Fruit fly (Drosophila melanogaster) whole organism, prepupa: Measurements from ENCODE around the gene sing.
A peak's percentile ranks its signal among the peaks of the same experiment; 100 is the strongest.

Experiments used
- CG10631 ChIP-seq: fragments of 200-800 bp; sonication (Bioruptor generic); optimal IDR thresholded peaks from 2 replicates; lab custom pipeline; 2016; ENCODE audit warnings: missing biosample characterization, missing genetic modification characterization
- CG11902 ChIP-seq: fragments of 200-800 bp; sonication (Bioruptor generic); optimal IDR thresholded peaks from 3 replicates; lab custom pipeline; 2016; ENCODE audit warnings: missing biosample characterization, missing genetic modification characterization
- CG15336 ChIP-seq: fragments of 200-800 bp; sonication (Bioruptor generic); IDR thresholded peaks from 2 replicates; pipeline ENCODE4 v1.3.6; 2022; ENCODE audit warnings: missing biosample characterization, missing genetic modification characterization
- CG1621 ChIP-seq: fragments of 200-800 bp; sonication (Bioruptor generic); optimal IDR thresholded peaks from 3 replicates; lab custom pipeline; 2018; ENCODE audit warnings: missing biosample characterization, mild to moderate bottlenecking, missing genetic modification characterization
- CG16779 ChIP-seq: fragments of 200-800 bp; sonication (Bioruptor generic); optimal IDR thresholded peaks from 3 replicates; lab custom pipeline; 2017; ENCODE audit warnings: missing biosample characterization, mild to moderate bottlenecking, missing genetic modification characterization
- CG32006 ChIP-seq: fragments of 200-800 bp; sonication (Bioruptor generic); optimal IDR thresholded peaks from 3 replicates; lab custom pipeline; 2017; ENCODE audit warnings: missing biosample characterization, mild to moderate bottlenecking, missing genetic modification characterization
- CG34406 ChIP-seq: fragments of 200-800 bp; sonication (Bioruptor generic); optimal IDR thresholded peaks from 3 replicates; lab custom pipeline; 2016; ENCODE audit warnings: missing biosample characterization, missing genetic modification characterization
- CG3919 ChIP-seq: fragments of 200-800 bp; sonication (Bioruptor generic); optimal IDR thresholded peaks from 3 replicates; lab custom pipeline; 2016; ENCODE audit warnings: missing biosample characterization, missing genetic modification characterization
- CG4318 ChIP-seq: fragments of 200-800 bp; sonication (Bioruptor generic); optimal IDR thresholded peaks from 3 replicates; lab custom pipeline; 2017; ENCODE audit warnings: missing biosample characterization, mild to moderate bottlenecking, missing genetic modification characterization
- CG6808 ChIP-seq: fragments of 200-800 bp; sonication (Bioruptor generic); optimal IDR thresholded peaks from 3 replicates; lab custom pipeline; 2017; ENCODE audit warnings: missing biosample characterization, missing genetic modification characterization, mild to moderate bottlenecking, moderate library complexity, missing genetic modification reagents
- CG6854 ChIP-seq: fragments of 200-800 bp; sonication (Bioruptor generic); optimal IDR thresholded peaks from 2 replicates; lab custom pipeline; 2017; ENCODE audit warnings: missing biosample characterization, mild to moderate bottlenecking, missing genetic modification characterization
- CG7368 ChIP-seq: fragments of 200-800 bp; sonication (Bioruptor generic); optimal IDR thresholded peaks from 3 replicates; lab custom pipeline; 2016; ENCODE audit warnings: missing biosample characterization, missing genetic modification characterization
- CG8119 ChIP-seq: fragments of 200-800 bp; sonication (Bioruptor generic); IDR thresholded peaks from 3 replicates; pipeline ENCODE4 v1.3.6; 2022; ENCODE audit warnings: missing biosample characterization, missing genetic modification characterization
- CG8319 ChIP-seq: fragments of 200-800 bp; sonication (Bioruptor generic); optimal IDR thresholded peaks from 3 replicates; lab custom pipeline; 2016; ENCODE audit warnings: missing biosample characterization, missing genetic modification characterization
- CG8632 ChIP-seq: fragments of 200-800 bp; sonication (Bioruptor generic); optimal IDR thresholded peaks from 3 replicates; lab custom pipeline; 2016; ENCODE audit warnings: missing biosample characterization, missing genetic modification characterization
- Eip75B ChIP-seq: fragments of 200-800 bp; sonication (Bioruptor generic); optimal IDR thresholded peaks from 3 replicates; lab custom pipeline; 2016; ENCODE audit warnings: missing biosample characterization, missing genetic modification characterization
- Eip78C ChIP-seq: fragments of 200-800 bp; sonication (Bioruptor generic); peaks from one replicate; lab custom pipeline; 2016; ENCODE audit warnings: missing biosample characterization, missing genetic modification characterization
- Ets96B ChIP-seq: fragments of 200-800 bp; optimal IDR thresholded peaks from 2 replicates; lab custom pipeline; 2019; ENCODE audit warnings: missing biosample characterization, mild to moderate bottlenecking, missing genetic modification characterization, moderate library complexity
- Hr38 ChIP-seq: sonication (Bioruptor generic); optimal IDR thresholded peaks from 2 replicates; lab custom pipeline; 2016; ENCODE audit warnings: missing biosample characterization, missing genetic modification characterization
- Hr39 ChIP-seq: fragments of 200-800 bp; sonication (Bioruptor generic); optimal IDR thresholded peaks from 2 replicates; lab custom pipeline; 2016; ENCODE audit warnings: missing biosample characterization, missing genetic modification characterization
- Lpt ChIP-seq: fragments of 200-800 bp; sonication (Bioruptor generic); optimal IDR thresholded peaks from 3 replicates; lab custom pipeline; 2016; ENCODE audit warnings: missing biosample characterization, missing genetic modification characterization
- OdsH ChIP-seq: fragments of 200-800 bp; sonication (Bioruptor generic); optimal IDR thresholded peaks from 3 replicates; lab custom pipeline; 2016; ENCODE audit warnings: missing biosample characterization, missing genetic modification characterization
- Sox14 ChIP-seq: fragments of 200-800 bp; sonication (Bioruptor generic); optimal IDR thresholded peaks from 3 replicates; lab custom pipeline; 2016; ENCODE audit warnings: missing biosample characterization, missing genetic modification characterization
- achi ChIP-seq: fragments of 200-800 bp; sonication (Bioruptor generic); optimal IDR thresholded peaks from 3 replicates; lab custom pipeline; 2016; ENCODE audit warnings: missing biosample characterization, missing genetic modification characterization
- dac ChIP-seq: fragments of 200-800 bp; sonication (Bioruptor generic); optimal IDR thresholded peaks from 2 replicates; lab custom pipeline; 2017; ENCODE audit warnings: missing biosample characterization, mild to moderate bottlenecking, missing genetic modification characterization
- dsx ChIP-seq: fragments of 200-800 bp; optimal IDR thresholded peaks from 3 replicates; lab custom pipeline; 2019; ENCODE audit warnings: missing biosample characterization, mild to moderate bottlenecking, missing genetic modification characterization, moderate library complexity; ENCODE audit not compliant: poor library complexity, severe bottlenecking
- fkh ChIP-seq: fragments of 200-800 bp; sonication (Bioruptor generic); optimal IDR thresholded peaks from 3 replicates; lab custom pipeline; 2017; ENCODE audit warnings: missing biosample characterization, mild to moderate bottlenecking, missing genetic modification characterization, moderate library complexity
- lz ChIP-seq: fragments of 200-800 bp; sonication (Bioruptor generic); optimal IDR thresholded peaks from 3 replicates; lab custom pipeline; 2016; ENCODE audit warnings: missing biosample characterization, missing genetic modification characterization
- net ChIP-seq: fragments of 200-800 bp; sonication (Bioruptor generic); optimal IDR thresholded peaks from 3 replicates; lab custom pipeline; 2016; ENCODE audit warnings: missing biosample characterization, missing genetic modification characterization
- pdm3 ChIP-seq: fragments of 200-800 bp; sonication (Bioruptor generic); optimal IDR thresholded peaks from 3 replicates; lab custom pipeline; 2016; ENCODE audit warnings: missing biosample characterization, missing genetic modification characterization
- ss ChIP-seq, 2 experiments: fragments of 200-800 bp; sonication (Bioruptor generic); optimal IDR thresholded peaks; 2 replicates in 1 of 2; 3 replicates in 1 of 2; lab custom pipeline; 2017 to 2018; ENCODE audit warnings: mild to moderate bottlenecking in 2 of 2, missing biosample characterization in 2 of 2, missing genetic modification characterization in 2 of 2, moderate library complexity in 1 of 2
- svp ChIP-seq: fragments of 200-800 bp; sonication (Bioruptor generic); peaks from one replicate; lab custom pipeline; 2016; ENCODE audit warnings: missing biosample characterization, missing genetic modification characterization

Gene sing

dm6 chrX:16651098-16651497 is 28.0 kb upstream of the sing start, which contains the start of the genes CG32573 and CG42512:
Gene CG32573, plus strand, starts transcription at chrX:16651376.
Gene CG42512, plus strand, starts transcription at chrX:16651376.
- no peak for TF ChIP-seq dac (GFP tag; lab: Kevin White, UChicago)
- no peak for TF ChIP-seq CG8119 (GFP tag; lab: Robert Waterston, UW)
- peak; percentile 0 for TF ChIP-seq CG3919 (GFP tag; lab: Kevin White, UChicago)
- no peak for TF ChIP-seq Eip75B
- TF ChIP-seq CG1621 (tag; lab: Kevin White, UChicago): peak; percentile 95
- no peak for TF ChIP-seq ss (GFP tag; optimal IDR thresholded peaks at IDR 0.05; lab: Kevin White, UChicago)
- TF ChIP-seq achi: peak; percentile 60

- TF ChIP-seq CG4318 (no peak), CG6808 (GFP tag; lab: Kevin White, UChicago) (no peak), Eip75B (no peak), Eip78C (GFP tag; lab: Kevin White, UChicago) (peak; percentile 16), pdm3 (GFP tag; lab: Kevin White, UChicago) (no peak), CG8119 (GFP tag; lab: Robert Waterston, UW) (no peak), Hr39 (GFP tag; lab: Kevin White, UChicago) (no peak), Sox14 (GFP tag; lab: Kevin White, UChicago) (no peak), CG10631 (no peak), svp (GFP tag; lab: Kevin White, UChicago) (peak; percentile 98), Lpt (GFP tag; lab: Kevin White, UChicago) (no peak), lz (no peak), CG3919 (GFP tag; lab: Kevin White, UChicago) (no peak), CG8632 (GFP tag; lab: Kevin White, UChicago) (no peak), CG34406 (GFP tag; lab: Kevin White, UChicago) (no peak), CG11902 (GFP tag; lab: Kevin White, UChicago) (no peak)
Measured at dm6 chrX:16651625-16652024, 27.5 kb upstream of the sing start.

dm6 chrX:16654931-16655409 is 24.1 kb upstream of the sing start, which contains the start of the genes Nemp and r:
Gene Nemp, minus strand, starts transcription at chrX:16655015.
Gene r, plus strand, starts transcription at chrX:16655359.
- TF ChIP-seq CG8319 (GFP tag; lab: Kevin White, UChicago): no peak
- no peak for TF ChIP-seq CG34406 (GFP tag; lab: Kevin White, UChicago)
- TF ChIP-seq Sox14 (GFP tag; lab: Kevin White, UChicago): peak; percentile 7
- peak; percentile 86 for TF ChIP-seq fkh
- TF ChIP-seq CG7368 (GFP tag; lab: Kevin White, UChicago): no peak
- TF ChIP-seq, all 60 proteins: peak for 2

dm6 chrX:16655724-16656235 is 23.3 kb upstream of the sing start:
- TF ChIP-seq CG6854 (GFP tag; lab: Kevin White, UChicago) (peak; percentile 6), net (GFP tag; lab: Kevin White, UChicago) (no peak), CG32006 (no peak), Eip78C (GFP tag; lab: Kevin White, UChicago) (peak; percentile 62), CG15336 (GFP tag; lab: Robert Waterston, UW) (peak; percentile 28; the same call in 1 of the 2 replicates), svp (GFP tag; lab: Kevin White, UChicago) (peak; percentile 76), fkh (peak; percentile 96), Ets96B (no peak), Hr38 (no peak), dsx (GFP tag; lab: Kevin White, UChicago) (peak; percentile 20), CG16779 (peak; percentile 47)

dm6 chrX:16660632-16661031 is 18.5 kb upstream of the sing start:
- no peak for TF ChIP-seq OdsH (GFP tag; lab: Kevin White, UChicago)
- TF ChIP-seq CG16779: no peak
- no peak for TF ChIP-seq CG8119 (GFP tag; lab: Robert Waterston, UW)
- TF ChIP-seq fkh: peak; percentile 17
- peak; percentile 13 for TF ChIP-seq Eip78C (GFP tag; lab: Kevin White, UChicago)
- TF ChIP-seq CG34406 (GFP tag; lab: Kevin White, UChicago): no peak
- TF ChIP-seq, all 60 proteins: peak for 2
